Worm (Caenorhabditis elegans) whole organism, L2 larva: ENCODE measurements around the gene fipr-10.

Experiments
- ZK546.5 ChIP-seq: sonication (generic microtip); optimal IDR thresholded peaks from 2 replicates; lab custom pipeline; 2017; ENCODE audit warnings: missing biosample characterization, missing genetic modification characterization
- blmp-1 ChIP-seq: sonication (generic microtip); optimal IDR thresholded peaks from 2 replicates; lab custom pipeline; 2017; ENCODE audit warnings: missing genetic modification characterization, mild to moderate bottlenecking, missing compliant biosample characterization, antibody characterized with exemption, moderate library complexity; ENCODE audit not compliant: insufficient read depth
- ceh-82 ChIP-seq: fragments of 150-350 bp; optimal IDR thresholded peaks from 2 replicates; lab custom pipeline; 2014; ENCODE audit warnings: missing biosample characterization, missing genetic modification characterization
- egl-27 ChIP-seq: sonication (generic microtip); optimal IDR thresholded peaks from 3 replicates; lab custom pipeline; 2017; ENCODE audit warnings: missing biosample characterization, missing genetic modification reagents, missing genetic modification characterization
- lin-13 ChIP-seq: fragments of 150-350 bp; optimal IDR thresholded peaks from 2 replicates; lab custom pipeline; 2014; ENCODE audit warnings: missing biosample characterization, missing genetic modification reagents, missing genetic modification characterization
- mdl-1 ChIP-seq, 2 experiments: fragments of 150-350 bp in 1 of 2; sonication (generic microtip) in 1 of 2; optimal IDR thresholded peaks; 2 replicates each; lab custom pipeline; 2017; ENCODE audit warnings: missing biosample characterization in 2 of 2, missing genetic modification characterization in 2 of 2
- nhr-12 ChIP-seq: fragments of 150-350 bp; optimal IDR thresholded peaks from 2 replicates; lab custom pipeline; 2014; ENCODE audit warnings: missing biosample characterization, missing genetic modification characterization
- unc-62 ChIP-seq: fragments of 150-350 bp; optimal IDR thresholded peaks from 2 replicates; lab custom pipeline; 2014; ENCODE audit warnings: missing biosample characterization, missing genetic modification reagents, missing genetic modification characterization
- ztf-11 ChIP-seq: sonication (generic microtip); optimal IDR thresholded peaks from 2 replicates; lab custom pipeline; 2017; ENCODE audit warnings: missing biosample characterization, missing genetic modification characterization

ce11 chrV:9871339-9871738 is 42.6 kb upstream of the fipr-10 start, which contains the start of gene srab-18:
- TF ChIP-seq unc-62 (GFP tag; lab: Kevin White, UChicago) = no peak
- no peak for TF ChIP-seq ZK546.5 (tag; lab: Kevin White, UChicago)
- TF ChIP-seq blmp-1 (tag; lab: Kevin White, UChicago) = no peak
- TF ChIP-seq lin-13 = no peak
- no peak for TF ChIP-seq ztf-11 (tag; lab: Kevin White, UChicago)
- no peak for TF ChIP-seq nhr-12 (tag; lab: Kevin White, UChicago)
- TF ChIP-seq ceh-82 = no peak
- TF ChIP-seq mdl-1 (tag; optimal IDR thresholded peaks at IDR 0.05; lab: Kevin White, UChicago) = no peak
- no peak for TF ChIP-seq egl-27
